Fruit fly (Drosophila melanogaster) whole organism, embryonic: ENCODE results near the gene JIL-1.

Experiments
- Bdp1 ChIP-seq: fragments of 200-800 bp; sonication (Bioruptor generic); optimal IDR thresholded peaks from 3 replicates; lab custom pipeline; 2016; ENCODE audit warnings: missing biosample characterization, missing genetic modification characterization
- BtbVII ChIP-seq: fragments of 200-800 bp; sonication (Bioruptor generic); optimal IDR thresholded peaks from 3 replicates; lab custom pipeline; 2017; ENCODE audit warnings: missing biosample characterization, mild to moderate bottlenecking, missing genetic modification characterization
- CG14667 ChIP-seq: fragments of 200-800 bp; sonication (Bioruptor generic); IDR thresholded peaks from 2 replicates; pipeline ENCODE4 v1.3.6; 2022; ENCODE audit warnings: missing biosample characterization, missing genetic modification characterization
- CG15514 ChIP-seq: fragments of 200-800 bp; sonication (Bioruptor generic); optimal IDR thresholded peaks from 3 replicates; lab custom pipeline; 2017; ENCODE audit warnings: missing biosample characterization, missing genetic modification characterization, mild to moderate bottlenecking, moderate library complexity, missing genetic modification reagents
- CG3847 ChIP-seq: fragments of 200-800 bp; sonication (Bioruptor generic); IDR thresholded peaks from 2 replicates; pipeline ENCODE4 v1.3.6; 2022; ENCODE audit warnings: missing biosample characterization, missing genetic modification characterization
- CG8290 ChIP-seq, 3 experiments: fragments of 200-800 bp; sonication (Bioruptor generic); optimal IDR thresholded peaks; 2 replicates each; lab custom pipeline; 2016 to 2019; ENCODE audit warnings: missing biosample characterization in 3 of 3, missing genetic modification characterization in 3 of 3, mild to moderate bottlenecking in 2 of 3, moderate library complexity in 1 of 3
- CrebB ChIP-seq: fragments of 200-800 bp; sonication (Bioruptor generic); optimal IDR thresholded peaks from 3 replicates; lab custom pipeline; 2018; ENCODE audit warnings: missing biosample characterization, mild to moderate bottlenecking, missing genetic modification characterization
- Dll ChIP-seq: fragments of 200-800 bp; sonication (Bioruptor generic); IDR thresholded peaks from 4 replicates; pipeline ENCODE4 v1.3.6; 2022; ENCODE audit warnings: missing biosample characterization, missing genetic modification characterization; ENCODE audit not compliant: partially characterized antibody
- PHDP ChIP-seq: fragments of 200-800 bp; sonication (Bioruptor generic); optimal IDR thresholded peaks from 3 replicates; lab custom pipeline; 2018; ENCODE audit warnings: missing biosample characterization, mild to moderate bottlenecking, missing genetic modification characterization, moderate library complexity
- al ChIP-seq: fragments of 200-800 bp; sonication (Bioruptor generic); IDR thresholded peaks from 2 replicates; pipeline ENCODE4 v1.3.6; 2022; ENCODE audit warnings: missing biosample characterization, missing genetic modification characterization
- aop ChIP-seq: fragments of 200-800 bp; sonication (Bioruptor generic); IDR thresholded peaks from 2 replicates; pipeline ENCODE4 v1.3.6; 2022; ENCODE audit warnings: missing biosample characterization, missing genetic modification characterization
- gcm2 ChIP-seq: fragments of 200-800 bp; sonication (Bioruptor generic); optimal IDR thresholded peaks from 2 replicates; lab custom pipeline; 2016; ENCODE audit warnings: missing biosample characterization, missing genetic modification characterization
- rib ChIP-seq: fragments of 200-800 bp; sonication (Bioruptor generic); IDR thresholded peaks from 2 replicates; pipeline ENCODE4 v1.3.6; 2022; ENCODE audit warnings: missing biosample characterization, missing genetic modification characterization

DNA sequence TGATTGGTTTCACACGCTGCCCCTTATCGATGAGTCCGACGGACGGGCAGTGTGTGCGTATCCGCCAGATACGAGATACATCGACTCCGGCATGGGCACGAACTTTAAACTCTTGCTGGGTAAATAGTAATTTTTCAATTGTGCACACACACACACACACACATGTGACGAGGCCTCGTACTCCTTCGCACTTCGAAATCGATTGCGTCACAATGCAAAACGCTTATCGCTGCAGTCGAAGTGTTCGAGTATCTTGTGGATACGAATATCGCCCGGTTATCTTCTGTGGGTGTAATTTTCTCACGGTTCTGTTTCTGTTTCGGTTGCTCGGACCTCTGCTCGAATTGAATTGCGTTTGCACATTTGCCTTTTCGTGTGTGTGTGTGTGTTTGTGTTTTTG is 58.0 kb downstream of the JIL-1 start:
- TF ChIP-seq PHDP (tag; lab: Kevin White, UChicago) (no peak), rib (GFP tag; lab: Robert Waterston, UW) (no peak), CG14667 (GFP tag; lab: Robert Waterston, UW) (no peak), CrebB (tag; lab: Kevin White, UChicago) (no peak), al (GFP tag; lab: Robert Waterston, UW) (no peak), gcm2 (GFP tag; lab: Kevin White, UChicago) (no peak), Bdp1 (GFP tag; lab: Kevin White, UChicago) (no peak), aop (no peak), Dll (GFP tag; lab: Robert Waterston, UW) (no peak), BtbVII (GFP tag; lab: Kevin White, UChicago) (no peak), CG8290 (GFP tag; optimal IDR thresholded peaks at IDR 0.05; lab: Kevin White, UChicago) (no peak), CG8290 (tag; optimal IDR thresholded peaks at IDR 0.05; lab: Kevin White, UChicago) (no peak), CG3847 (GFP tag; lab: Robert Waterston, UW) (no peak), CG15514 (GFP tag; lab: Kevin White, UChicago) (no peak)
